Worm (Caenorhabditis elegans): ENCODE measurements around the gene F26F2.5.

ce11 chrV:20618632-20619031, 45.1 kb downstream of the F26F2.5 start, which contains the start of gene F46B3.7:
- no peak for TF ChIP-seq med-1 (GFP tag; optimal IDR thresholded peaks at IDR 0.05; ENCODE audit: insufficient read depth)
- TF ChIP-seq ref-1 (GFP tag; conservative IDR thresholded peaks at IDR 0.05), result no peak
- TF ChIP-seq ztf-29 (GFP tag; IDR thresholded peaks at IDR 0.05), result no peak
- no peak for TF ChIP-seq T22C8.4 (GFP tag; IDR thresholded peaks at IDR 0.05)
- no peak for TF ChIP-seq ztf-23 (GFP tag; IDR thresholded peaks at IDR 0.05)
- TF ChIP-seq klf-2 (GFP tag; conservative IDR thresholded peaks at IDR 0.05), result no peak
- no peak for TF ChIP-seq cog-1 (tag; optimal IDR thresholded peaks at IDR 0.05)
- TF ChIP-seq flt-1 (GFP tag; IDR thresholded peaks at IDR 0.05), result no peak

All from whole organism, midembryonic.